Worm (Caenorhabditis elegans) whole organism, midembryonic: ENCODE data around the gene F10C2.4.

Experiments used
- cog-1 ChIP-seq: sonication (generic microtip); optimal IDR thresholded peaks from 2 replicates; lab custom pipeline; 2016; ENCODE audit warnings: missing genetic modification characterization, missing compliant biosample characterization
- flt-1 ChIP-seq: fragments of 200-800 bp; sonication (Bioruptor generic); IDR thresholded peaks from 2 replicates; pipeline ENCODE4 v1.3.6; 2022; ENCODE audit warnings: missing genetic modification characterization, missing compliant biosample characterization
- klf-2 ChIP-seq: fragments of 200-800 bp; sonication (Bioruptor generic); conservative IDR thresholded peaks from 2 replicates; pipeline ENCODE4 v1.3.6; 2022; ENCODE audit warnings: missing genetic modification reagents, missing genetic modification characterization, missing compliant biosample characterization
- med-1 ChIP-seq: sonication (generic microtip); optimal IDR thresholded peaks from 2 replicates; lab custom pipeline; 2017; ENCODE audit warnings: missing genetic modification characterization, mild to moderate bottlenecking, missing compliant biosample characterization, antibody characterized with exemption, missing genetic modification reagents; ENCODE audit not compliant: insufficient read depth
- ref-1 ChIP-seq: fragments of 200-800 bp; sonication (Bioruptor generic); conservative IDR thresholded peaks from 2 replicates; pipeline ENCODE4 v1.3.6; 2022; ENCODE audit warnings: missing genetic modification reagents, missing genetic modification characterization, missing compliant biosample characterization
- tab-1 ChIP-seq: fragments of 200-800 bp; sonication (Bioruptor generic); IDR thresholded peaks from 2 replicates; pipeline ENCODE4 v1.3.6; 2022; ENCODE audit warnings: missing genetic modification characterization, missing compliant biosample characterization
- ztf-23 ChIP-seq: fragments of 200-800 bp; sonication (Bioruptor generic); IDR thresholded peaks from 2 replicates; pipeline ENCODE4 v1.3.6; 2022; ENCODE audit warnings: missing genetic modification reagents, missing genetic modification characterization, missing compliant biosample characterization
- ztf-29 ChIP-seq: fragments of 200-800 bp; sonication (Bioruptor generic); IDR thresholded peaks from 2 replicates; pipeline ENCODE4 v1.3.6; 2022; ENCODE audit warnings: missing genetic modification reagents, missing genetic modification characterization, missing compliant biosample characterization

DNA sequence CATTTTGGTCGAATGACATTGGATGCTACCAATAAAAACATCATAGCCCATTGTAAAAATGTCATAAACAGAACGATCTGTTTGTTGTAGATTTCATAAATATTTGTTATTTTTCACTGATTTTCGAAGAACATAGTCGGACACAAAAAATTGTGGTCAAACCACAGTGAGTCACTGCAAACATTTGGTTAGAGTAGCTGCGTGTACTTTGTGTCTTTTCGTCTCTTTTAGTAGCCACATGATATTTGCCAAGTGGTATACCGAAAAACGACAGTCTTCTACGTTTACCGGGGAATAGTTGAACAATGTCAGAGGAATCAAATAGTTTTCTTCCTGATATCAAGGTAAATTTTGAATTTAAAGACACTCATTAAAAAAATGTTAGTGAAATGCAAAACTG, 50.4 kb downstream of the F10C2.4 start, which contains the start of gene nhr-206:
- TF ChIP-seq flt-1 = no peak
- TF ChIP-seq ztf-29 (GFP tag; lab: Robert Waterston, UW) = no peak
- no peak for TF ChIP-seq tab-1 (GFP tag; lab: Robert Waterston, UW)
- no peak for TF ChIP-seq ref-1 (GFP tag; lab: Robert Waterston, UW)
- no peak for TF ChIP-seq cog-1 (tag; lab: Kevin White, UChicago)
- TF ChIP-seq med-1 (GFP tag; lab: Kevin White, UChicago) = no peak
- TF ChIP-seq ztf-23 = no peak
- TF ChIP-seq klf-2 (GFP tag; lab: Robert Waterston, UW) = no peak
